Worm (Caenorhabditis elegans): ENCODE data around the gene K07F5.15.

ce11 chrIV:9875646-9876045, 10.8 kb downstream of the K07F5.15 start:
- TF ChIP-seq lin-35 (GFP tag; optimal IDR thresholded peaks at IDR 0.05) (no peak), somi-1 (GFP tag; optimal IDR thresholded peaks at IDR 0.05) (no peak), ceh-27 (GFP tag; optimal IDR thresholded peaks at IDR 0.05) (no peak), ceh-40 (GFP tag; IDR thresholded peaks at IDR 0.05) (no peak), ama-1 (optimal IDR thresholded peaks at IDR 0.05) (no peak), ama-1 (GFP tag; optimal IDR thresholded peaks at IDR 0.05) (no peak), repo-1 (tag; optimal IDR thresholded peaks at IDR 0.05) (no peak), F22D6.2 (tag; optimal IDR thresholded peaks at IDR 0.05) (no peak)
